Fruit fly (Drosophila melanogaster) whole organism, embryonic: Measurements from ENCODE around the gene alpha4GT2.

Source experiments
- Ada2b ChIP-seq: fragments of 200-800 bp; sonication (Bioruptor generic); IDR thresholded peaks from 2 replicates; pipeline ENCODE4 v1.3.6; 2022; ENCODE audit warnings: missing biosample characterization, missing genetic modification characterization
- Awh ChIP-seq: fragments of 200-800 bp; sonication (Bioruptor generic); IDR thresholded peaks from 2 replicates; pipeline ENCODE4, ENCODE4 v1.3.6; 2022; ENCODE audit warnings: missing biosample characterization, missing genetic modification characterization
- B-H1 ChIP-seq: fragments of 200-800 bp; sonication (Bioruptor generic); IDR thresholded peaks from 3 replicates; pipeline ENCODE4 v1.3.6; 2022; ENCODE audit warnings: missing biosample characterization, missing genetic modification characterization
- CG10147 ChIP-seq: fragments of 200-800 bp; sonication (Bioruptor generic); optimal IDR thresholded peaks from 2 replicates; lab custom pipeline; 2019; ENCODE audit warnings: missing biosample characterization, mild to moderate bottlenecking, missing genetic modification characterization, moderate library complexity
- CG10431 ChIP-seq: fragments of 200-800 bp; sonication (Bioruptor generic); optimal IDR thresholded peaks from 3 replicates; lab custom pipeline; 2018; ENCODE audit warnings: missing biosample characterization, mild to moderate bottlenecking, missing genetic modification characterization
- CG10979 ChIP-seq: fragments of 200-800 bp; sonication (Bioruptor generic); optimal IDR thresholded peaks from 2 replicates; lab custom pipeline; 2018; ENCODE audit warnings: missing biosample characterization, mild to moderate bottlenecking, missing genetic modification characterization, moderate library complexity
- CG11456 ChIP-seq: fragments of 200-800 bp; sonication (Bioruptor generic); IDR thresholded peaks from 3 replicates; pipeline ENCODE4 v1.3.6; 2022; ENCODE audit warnings: missing biosample characterization, missing genetic modification characterization
- CG12659 ChIP-seq: fragments of 200-800 bp; sonication (Bioruptor generic); optimal IDR thresholded peaks from 3 replicates; lab custom pipeline; 2017; ENCODE audit warnings: mild to moderate bottlenecking, missing biosample characterization, missing genetic modification reagents, missing genetic modification characterization
- CG13775 ChIP-seq: fragments of 200-800 bp; sonication (Bioruptor generic); optimal IDR thresholded peaks from 3 replicates; lab custom pipeline; 2017; ENCODE audit warnings: missing biosample characterization, mild to moderate bottlenecking, missing genetic modification characterization
- CG14014 ChIP-seq: fragments of 200-800 bp; sonication (Bioruptor generic); IDR thresholded peaks from 2 replicates; pipeline ENCODE4 v1.3.6; 2022; ENCODE audit warnings: missing biosample characterization, missing genetic modification characterization
- CG1792 ChIP-seq: fragments of 200-800 bp; sonication (Bioruptor generic); optimal IDR thresholded peaks from 2 replicates; lab custom pipeline; 2016; ENCODE audit warnings: missing biosample characterization, missing genetic modification characterization
- CG2129 ChIP-seq: fragments of 200-800 bp; sonication (Bioruptor generic); IDR thresholded peaks from 2 replicates; pipeline ENCODE4 v1.3.6; 2022; ENCODE audit warnings: missing biosample characterization, missing genetic modification characterization; ENCODE audit not compliant: partially characterized antibody
- CG2712 ChIP-seq: fragments of 200-800 bp; optimal IDR thresholded peaks from 3 replicates; lab custom pipeline; 2019; ENCODE audit warnings: missing biosample characterization, mild to moderate bottlenecking, missing genetic modification characterization, moderate library complexity
- CG31441 ChIP-seq: fragments of 200-800 bp; sonication (Bioruptor generic); IDR thresholded peaks from 2 replicates; pipeline ENCODE4 v1.3.6; 2022; ENCODE audit warnings: missing biosample characterization, missing genetic modification characterization
- CG32532 ChIP-seq: fragments of 200-800 bp; sonication (Bioruptor generic); IDR thresholded peaks from 2 replicates; pipeline ENCODE4 v1.3.6; 2022; ENCODE audit warnings: missing biosample characterization, missing genetic modification characterization
- CG4820 ChIP-seq: fragments of 200-800 bp; sonication (Bioruptor generic); optimal IDR thresholded peaks from 3 replicates; lab custom pipeline; 2016; ENCODE audit warnings: missing biosample characterization, missing genetic modification characterization
- CG6254 ChIP-seq: fragments of 200-800 bp; sonication (Bioruptor generic); optimal IDR thresholded peaks from 3 replicates; lab custom pipeline; 2017; ENCODE audit warnings: mild to moderate bottlenecking, missing biosample characterization, missing genetic modification reagents, missing genetic modification characterization
- CG6654 ChIP-seq: fragments of 200-800 bp; sonication (Bioruptor generic); optimal IDR thresholded peaks from 2 replicates; lab custom pipeline; 2017; ENCODE audit warnings: missing biosample characterization, mild to moderate bottlenecking, missing genetic modification characterization
- CG7928 ChIP-seq: fragments of 200-800 bp; sonication (Bioruptor generic); optimal IDR thresholded peaks from 2 replicates; lab custom pipeline; 2017; ENCODE audit warnings: missing biosample characterization, mild to moderate bottlenecking, missing genetic modification characterization
- CG9797 ChIP-seq: fragments of 200-800 bp; sonication (Bioruptor generic); optimal IDR thresholded peaks from 3 replicates; lab custom pipeline; 2018; ENCODE audit warnings: missing biosample characterization, mild to moderate bottlenecking, missing genetic modification characterization
- CTCF ChIP-seq: fragments of 200-800 bp; sonication (Bioruptor generic); optimal IDR thresholded peaks from 2 replicates; lab custom pipeline; 2017; ENCODE audit warnings: missing biosample characterization, mild to moderate bottlenecking, missing genetic modification characterization, moderate library complexity
- Dbx ChIP-seq: fragments of 200-800 bp; sonication (Bioruptor generic); IDR thresholded peaks from 3 replicates; pipeline ENCODE4 v1.3.6; 2022; ENCODE audit warnings: missing biosample characterization, missing genetic modification characterization
- Gug ChIP-seq: fragments of 200-800 bp; sonication (Bioruptor generic); IDR thresholded peaks from 4 replicates; pipeline ENCODE4 v1.3.6; 2022; ENCODE audit warnings: missing biosample characterization, missing genetic modification characterization
- HLH54F ChIP-seq: fragments of 200-800 bp; sonication (Bioruptor generic); optimal IDR thresholded peaks from 3 replicates; lab custom pipeline; 2016; ENCODE audit warnings: missing biosample characterization, missing genetic modification characterization
- Hmx ChIP-seq: fragments of 200-800 bp; sonication (Bioruptor generic); optimal IDR thresholded peaks from 2 replicates; lab custom pipeline; 2016; ENCODE audit warnings: missing biosample characterization, missing genetic modification characterization
- Hr3 ChIP-seq: fragments of 200-800 bp; sonication (Bioruptor generic); optimal IDR thresholded peaks from 3 replicates; lab custom pipeline; 2016; ENCODE audit warnings: missing biosample characterization, missing genetic modification characterization
- Med ChIP-seq: fragments of 200-800 bp; sonication (Bioruptor generic); peaks from one replicate; lab custom pipeline; 2016; ENCODE audit warnings: missing biosample characterization, missing genetic modification characterization, mild to moderate bottlenecking, inconsistent platforms, moderate library complexity
- Mrtf ChIP-seq: fragments of 200-800 bp; sonication (Bioruptor generic); IDR thresholded peaks from 3 replicates; pipeline ENCODE4 v1.3.6; 2022; ENCODE audit warnings: missing biosample characterization, missing genetic modification characterization
- Poxn ChIP-seq: fragments of 200-800 bp; sonication (Bioruptor generic); IDR thresholded peaks from 2 replicates; pipeline ENCODE4 v1.3.6; 2022; ENCODE audit warnings: missing biosample characterization, missing genetic modification characterization
- Stat92E ChIP-seq, 3 experiments: fragments of >200 bp in 2 of 3; fragments of 200-800 bp in 1 of 3; sonication (Bioruptor generic) in 1 of 3; optimal IDR thresholded peaks; 2 replicates each; lab custom pipeline; 2017 to 2019; ENCODE audit warnings: missing biosample characterization in 3 of 3, missing genetic modification characterization in 3 of 3, mild to moderate bottlenecking in 1 of 3, moderate library complexity in 1 of 3
- Trl ChIP-seq, 3 experiments: fragments of >200 bp in 2 of 3; fragments of 200-800 bp in 1 of 3; sonication (Bioruptor generic) in 1 of 3; optimal IDR thresholded peaks; 2 replicates in 1 of 3; 3 replicates in 2 of 3; lab custom pipeline; 2016 to 2017; ENCODE audit warnings: missing biosample characterization in 1 of 3, missing genetic modification characterization in 1 of 3
- ato ChIP-seq: fragments of 200-800 bp; sonication (Bioruptor generic); IDR thresholded peaks from 2 replicates; pipeline ENCODE4 v1.3.6; 2022; ENCODE audit warnings: missing biosample characterization, missing genetic modification characterization; ENCODE audit not compliant: partially characterized antibody
- bbx ChIP-seq: fragments of 200-800 bp; sonication (Bioruptor generic); IDR thresholded peaks from 2 replicates; pipeline ENCODE4 v1.3.6; 2022; ENCODE audit warnings: missing biosample characterization, missing genetic modification characterization; ENCODE audit not compliant: partially characterized antibody
- chn ChIP-seq: fragments of 200-800 bp; sonication (Bioruptor generic); optimal IDR thresholded peaks from 2 replicates; lab custom pipeline; 2016; ENCODE audit warnings: missing biosample characterization, missing genetic modification characterization
- cwo ChIP-seq: fragments of 200-800 bp; sonication (Bioruptor generic); optimal IDR thresholded peaks from 3 replicates; lab custom pipeline; 2017; ENCODE audit warnings: missing biosample characterization, missing genetic modification characterization, mild to moderate bottlenecking, moderate library complexity, missing genetic modification reagents
- danr ChIP-seq: fragments of 200-800 bp; sonication (Bioruptor generic); IDR thresholded peaks from 2 replicates; pipeline ENCODE4 v1.3.6; 2022; ENCODE audit warnings: missing biosample characterization, missing genetic modification characterization
- gce ChIP-seq: fragments of 200-800 bp; sonication (Bioruptor generic); IDR thresholded peaks from 3 replicates; pipeline ENCODE4 v1.3.6; 2022; ENCODE audit warnings: missing biosample characterization, missing genetic modification characterization
- hth ChIP-seq: fragments of >200 bp; optimal IDR thresholded peaks from 2 replicates; lab custom pipeline; 2017; ENCODE audit warnings: inconsistent platforms
- inv ChIP-seq: fragments of 200-800 bp; sonication (Bioruptor generic); IDR thresholded peaks from 2 replicates; pipeline ENCODE4 v1.3.6; 2022; ENCODE audit warnings: missing biosample characterization, missing genetic modification characterization; ENCODE audit not compliant: partially characterized antibody
- lov ChIP-seq, 2 experiments: fragments of 200-800 bp in 1 of 2; fragments of >200 bp in 1 of 2; sonication (Bioruptor generic) in 1 of 2; IDR thresholded peaks in 1 of 2; optimal IDR thresholded peaks in 1 of 2; 2 replicates in 1 of 2; 3 replicates in 1 of 2; pipeline versions ENCODE4 v1.3.6 to Lab custom; 2017 to 2022; ENCODE audit warnings: missing biosample characterization in 1 of 2, missing genetic modification characterization in 1 of 2
- onecut ChIP-seq: fragments of 200-800 bp; sonication (Bioruptor generic); IDR thresholded peaks from 2 replicates; pipeline ENCODE4 v1.3.6; 2022; ENCODE audit warnings: missing biosample characterization, missing genetic modification characterization
- org-1 ChIP-seq: fragments of 200-800 bp; sonication (Bioruptor generic); optimal IDR thresholded peaks from 2 replicates; lab custom pipeline; 2017; ENCODE audit warnings: missing biosample characterization, missing genetic modification characterization
- pan ChIP-seq, 4 experiments: fragments of >200 bp in 3 of 4; fragments of 200-800 bp in 1 of 4; sonication (Bioruptor generic) in 1 of 4; optimal IDR thresholded peaks in 3 of 4; IDR thresholded peaks in 1 of 4; 2 replicates each; pipeline versions ENCODE4 v1.3.6 to Lab custom; 2017 to 2022; ENCODE audit warnings: missing biosample characterization in 2 of 4, missing genetic modification characterization in 2 of 4, mixed read lengths in 1 of 4
- sens ChIP-seq: fragments of 200-800 bp; sonication (Bioruptor generic); peaks from one replicate; lab custom pipeline; 2016; ENCODE audit warnings: missing biosample characterization, missing genetic modification characterization
- sim ChIP-seq: fragments of 200-800 bp; sonication (Bioruptor generic); IDR thresholded peaks from 2 replicates; pipeline ENCODE4 v1.3.6; 2022; ENCODE audit warnings: missing biosample characterization, missing genetic modification characterization
- vfl ChIP-seq: fragments of 200-800 bp; sonication (Bioruptor generic); optimal IDR thresholded peaks from 2 replicates; lab custom pipeline; 2016; ENCODE audit warnings: missing biosample characterization, missing genetic modification characterization
- vvl ChIP-seq: fragments of 200-800 bp; sonication (Bioruptor generic); IDR thresholded peaks from 2 replicates; pipeline ENCODE4 v1.3.6; 2022; ENCODE audit warnings: missing biosample characterization, missing genetic modification characterization
- zfh2 ChIP-seq: fragments of 200-800 bp; sonication (Bioruptor generic); optimal IDR thresholded peaks from 2 replicates; lab custom pipeline; 2016; ENCODE audit warnings: missing biosample characterization, missing genetic modification characterization

alpha4GT2 gene

dm6 chr3R:25876639-25877038 is 44.6 kb downstream of the alpha4GT2 start:
- TF ChIP-seq Stat92E (GFP tag; optimal IDR thresholded peaks at IDR 0.05; lab: Kevin White, UChicago): no peak
- TF ChIP-seq sens (GFP tag; lab: Kevin White, UChicago): peak; percentile 14
- peak; percentile 86 for TF ChIP-seq CTCF

- TF ChIP-seq CG12659 (GFP tag; lab: Kevin White, UChicago): no peak
- no peak for TF ChIP-seq CG10979 (tag; lab: Kevin White, UChicago)
- no peak for TF ChIP-seq vvl
- no peak for TF ChIP-seq hth (lab: Kevin White, UChicago)
- TF ChIP-seq CG2712: no peak
- TF ChIP-seq org-1 (GFP tag; lab: Kevin White, UChicago): no peak
- no peak for TF ChIP-seq lov (optimal IDR thresholded peaks at IDR 0.05; lab: Kevin White, UChicago)
- TF ChIP-seq lov (GFP tag; IDR thresholded peaks at IDR 0.05; lab: Robert Waterston, UW): no peak
- TF ChIP-seq CG6654: no peak
- no peak for TF ChIP-seq danr (GFP tag; lab: Robert Waterston, UW)
These were observed 45.0 kb downstream of the alpha4GT2 start for dm6 chr3R:25877064-25877463.

- TF ChIP-seq Hmx (GFP tag; lab: Kevin White, UChicago) (peak; percentile 64), CG10147 (GFP tag; lab: Kevin White, UChicago) (peak; percentile 41), chn (GFP tag; lab: Kevin White, UChicago) (peak; percentile 71), CG9797 (GFP tag; lab: Kevin White, UChicago) (no peak), Awh (peak; percentile 88), CG7928 (GFP tag; lab: Kevin White, UChicago) (no peak), Poxn (no peak), bbx (GFP tag; lab: Robert Waterston, UW) (no peak), Ada2b (GFP tag; lab: Robert Waterston, UW) (peak; percentile 80), CG11456 (GFP tag; lab: Robert Waterston, UW) (no peak), Mrtf (GFP tag; lab: Robert Waterston, UW) (no peak; the same call in 2 of the 3 replicates), zfh2 (GFP tag; lab: Kevin White, UChicago) (peak; percentile 48), CG14014 (GFP tag; lab: Robert Waterston, UW) (peak; percentile 76), pan (optimal IDR thresholded peaks at IDR 0.05; lab: Kevin White, UChicago) (no peak), pan (GFP tag; optimal IDR thresholded peaks at IDR 0.05 in 1 of 2, IDR thresholded peaks at IDR 0.05 in 1 of 2) (peak in 1 of 2 experiments; percentile 85), CG31441 (GFP tag; lab: Robert Waterston, UW) (peak; percentile 86), B-H1 (GFP tag; lab: Robert Waterston, UW) (peak; percentile 76), CG10431 (GFP tag; lab: Kevin White, UChicago) (peak; percentile 26), sim (GFP tag; lab: Robert Waterston, UW) (peak; percentile 60; the same call in 1 of the 2 replicates), cwo (GFP tag; lab: Kevin White, UChicago) (peak; percentile 47), inv (GFP tag; lab: Robert Waterston, UW) (no peak), onecut (peak; percentile 63), CG1792 (GFP tag; lab: Kevin White, UChicago) (peak; percentile 72), Trl (optimal IDR thresholded peaks at IDR 0.05; lab: Kevin White, UChicago) (no peak), Trl (GFP tag; optimal IDR thresholded peaks at IDR 0.05; lab: Kevin White, UChicago) (no peak), CG32532 (GFP tag; lab: Robert Waterston, UW) (peak; percentile 86; the same call in 1 of the 2 replicates), gce (GFP tag; lab: Robert Waterston, UW) (peak; percentile 56; the same call in 1 of the 3 replicates), Med (GFP tag; lab: Kevin White, UChicago) (peak; percentile 96), CG2129 (GFP tag; lab: Robert Waterston, UW) (no peak), CG13775 (peak; percentile 66), CG4820 (GFP tag; lab: Kevin White, UChicago) (peak; percentile 80), Gug (GFP tag; lab: Robert Waterston, UW) (peak; percentile 67), CG6254 (GFP tag; lab: Kevin White, UChicago) (peak; percentile 63), ato (no peak), HLH54F (GFP tag; lab: Kevin White, UChicago) (peak; percentile 62), Hr3 (GFP tag; lab: Kevin White, UChicago) (peak; percentile 71), vfl (GFP tag; lab: Kevin White, UChicago) (peak; percentile 36), Dbx (GFP tag; lab: Robert Waterston, UW) (no peak)
These were observed 47.3 kb downstream of the alpha4GT2 start for dm6 chr3R:25879324-25879766.
